Worm (Caenorhabditis elegans): ENCODE results near the gene tsp-3.

- no peak for TF ChIP-seq hlh-17 (GFP tag; optimal IDR thresholded peaks at IDR 0.05; ENCODE audit: borderline replicate concordance)
- no peak for TF ChIP-seq F16B12.6 (tag; optimal IDR thresholded peaks at IDR 0.05)
- TF ChIP-seq ama-1 (optimal IDR thresholded peaks at IDR 0.05): no peak
- TF ChIP-seq tbx-2 (tag; optimal IDR thresholded peaks at IDR 0.05): no peak
- TF ChIP-seq zag-1 (tag; optimal IDR thresholded peaks at IDR 0.05): no peak
- no peak for TF ChIP-seq fkh-10 (GFP tag; optimal IDR thresholded peaks at IDR 0.05)
- no peak for TF ChIP-seq lin-15B (tag; optimal IDR thresholded peaks at IDR 0.05)
- TF ChIP-seq nhr-28 (tag; optimal IDR thresholded peaks at IDR 0.05): no peak
- no peak for TF ChIP-seq nhr-76 (tag; optimal IDR thresholded peaks at IDR 0.05)
Observed at ce11 chrIII:13258752-13259151, 46.3 kb downstream of the tsp-3 start.

Data from whole organism, L1 larva.